Worm (Caenorhabditis elegans): ENCODE data around the gene Y68A4B.3.

DNA sequence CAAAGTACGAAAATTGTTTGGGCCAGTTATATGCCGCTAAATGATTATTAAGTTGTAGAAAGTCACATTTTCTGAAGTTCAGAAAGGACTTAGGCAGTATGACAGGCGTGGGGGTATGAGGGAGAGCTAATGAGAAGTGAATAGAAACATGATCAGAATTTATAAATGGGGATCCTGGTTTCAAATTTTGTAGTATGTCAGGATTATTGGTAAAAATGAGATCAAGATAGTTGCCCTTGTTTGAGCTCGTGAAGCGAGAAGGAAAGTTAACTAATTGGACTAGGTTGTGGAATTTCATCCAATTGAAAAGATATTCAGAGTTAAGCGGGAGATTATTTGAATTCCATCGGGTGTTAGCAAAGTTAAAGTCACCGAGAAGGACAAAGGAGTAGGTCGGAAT lies 10.0 kb downstream of the Y68A4B.3 start:
- TF ChIP-seq skn-1 (tag; optimal IDR thresholded peaks at IDR 0.05) (no peak), mbf-1 (tag; optimal IDR thresholded peaks at IDR 0.05) (no peak), lsy-2 (tag; optimal IDR thresholded peaks at IDR 0.05) (no peak), ZK546.5 (tag; optimal IDR thresholded peaks at IDR 0.05) (no peak), zag-1 (tag; optimal IDR thresholded peaks at IDR 0.05) (no peak), lin-39 (tag; optimal IDR thresholded peaks at IDR 0.05) (no peak)
